Fruit fly (Drosophila melanogaster) whole organism, embryonic: ENCODE results near the gene D1.

ENCODE experiments used
- CG10321 ChIP-seq: fragments of 200-800 bp; sonication (Bioruptor generic); IDR thresholded peaks from 2 replicates; pipeline ENCODE4 v1.3.6; 2022; ENCODE audit warnings: missing biosample characterization, missing genetic modification characterization
- CG10431 ChIP-seq: fragments of 200-800 bp; sonication (Bioruptor generic); optimal IDR thresholded peaks from 3 replicates; lab custom pipeline; 2018; ENCODE audit warnings: missing biosample characterization, mild to moderate bottlenecking, missing genetic modification characterization
- CG10654 ChIP-seq: fragments of 200-800 bp; sonication (Bioruptor generic); optimal IDR thresholded peaks from 2 replicates; lab custom pipeline; 2016; ENCODE audit warnings: missing biosample characterization, missing genetic modification characterization
- CG11560 ChIP-seq: fragments of 200-800 bp; sonication (Bioruptor generic); IDR thresholded peaks from 3 replicates; pipeline ENCODE4 v1.3.6; 2022; ENCODE audit warnings: missing biosample characterization, missing genetic modification characterization
- CG11695 ChIP-seq: fragments of 200-800 bp; sonication (Bioruptor generic); IDR thresholded peaks from 3 replicates; pipeline ENCODE4 v1.3.6; 2022; ENCODE audit warnings: missing biosample characterization, missing genetic modification characterization
- CG12391 ChIP-seq: fragments of 200-800 bp; sonication (Bioruptor generic); optimal IDR thresholded peaks from 3 replicates; lab custom pipeline; 2018; ENCODE audit warnings: missing biosample characterization, mild to moderate bottlenecking, missing genetic modification characterization, moderate library complexity
- CG12659 ChIP-seq: fragments of 200-800 bp; sonication (Bioruptor generic); optimal IDR thresholded peaks from 3 replicates; lab custom pipeline; 2017; ENCODE audit warnings: mild to moderate bottlenecking, missing biosample characterization, missing genetic modification reagents, missing genetic modification characterization
- CG14860 ChIP-seq: fragments of 200-800 bp; sonication (Bioruptor generic); IDR thresholded peaks from 3 replicates; pipeline ENCODE4 v1.3.6; 2022; ENCODE audit warnings: missing biosample characterization, missing genetic modification characterization; ENCODE audit not compliant: partially characterized antibody
- CG15011 ChIP-seq: fragments of 200-800 bp; sonication (Bioruptor generic); optimal IDR thresholded peaks from 3 replicates; lab custom pipeline; 2018; ENCODE audit warnings: missing biosample characterization, mild to moderate bottlenecking, missing genetic modification characterization
- CG16779 ChIP-seq: fragments of 200-800 bp; sonication (Bioruptor generic); IDR thresholded peaks from 2 replicates; pipeline ENCODE4 v1.3.6; 2022; ENCODE audit warnings: missing biosample characterization, missing genetic modification characterization
- CG17186 ChIP-seq: fragments of 200-800 bp; sonication (Bioruptor generic); optimal IDR thresholded peaks from 3 replicates; lab custom pipeline; 2017; ENCODE audit warnings: missing biosample characterization, missing genetic modification reagents, missing genetic modification characterization
- CG17912 ChIP-seq: fragments of 200-800 bp; sonication (Bioruptor generic); optimal IDR thresholded peaks from 2 replicates; lab custom pipeline; 2018; ENCODE audit warnings: missing biosample characterization, mild to moderate bottlenecking, missing genetic modification characterization
- CG2712 ChIP-seq: fragments of 200-800 bp; optimal IDR thresholded peaks from 3 replicates; lab custom pipeline; 2019; ENCODE audit warnings: missing biosample characterization, mild to moderate bottlenecking, missing genetic modification characterization, moderate library complexity
- CG2875 ChIP-seq: fragments of 200-800 bp; sonication (Bioruptor generic); optimal IDR thresholded peaks from 2 replicates; lab custom pipeline; 2017; ENCODE audit warnings: missing biosample characterization, mild to moderate bottlenecking, missing genetic modification characterization, missing genetic modification reagents
- CG31365 ChIP-seq: fragments of 200-800 bp; sonication (Bioruptor generic); optimal IDR thresholded peaks from 2 replicates; lab custom pipeline; 2018; ENCODE audit warnings: missing biosample characterization, mild to moderate bottlenecking, missing genetic modification characterization
- CG3163 ChIP-seq: fragments of 200-800 bp; sonication (Bioruptor generic); optimal IDR thresholded peaks from 3 replicates; lab custom pipeline; 2016; ENCODE audit warnings: missing biosample characterization, missing genetic modification characterization
- CG34376 ChIP-seq: fragments of 200-800 bp; sonication (Bioruptor generic); optimal IDR thresholded peaks from 2 replicates; lab custom pipeline; 2018; ENCODE audit warnings: missing biosample characterization, mild to moderate bottlenecking, missing genetic modification characterization
- CG3995 ChIP-seq: fragments of 200-800 bp; sonication (Bioruptor generic); optimal IDR thresholded peaks from 3 replicates; lab custom pipeline; 2016; ENCODE audit warnings: missing biosample characterization, missing genetic modification characterization
- CG4282 ChIP-seq: fragments of 200-800 bp; sonication (Bioruptor generic); optimal IDR thresholded peaks from 2 replicates; lab custom pipeline; 2016; ENCODE audit warnings: missing biosample characterization, missing genetic modification characterization
- CG7271 ChIP-seq: fragments of 200-800 bp; sonication (Bioruptor generic); optimal IDR thresholded peaks from 2 replicates; lab custom pipeline; 2018; ENCODE audit warnings: missing biosample characterization, mild to moderate bottlenecking, missing genetic modification characterization, moderate library complexity
- CG7786 ChIP-seq: fragments of 200-800 bp; sonication (Bioruptor generic); optimal IDR thresholded peaks from 2 replicates; lab custom pipeline; 2016; ENCODE audit warnings: missing biosample characterization, missing genetic modification characterization
- CG7928 ChIP-seq: fragments of 200-800 bp; sonication (Bioruptor generic); optimal IDR thresholded peaks from 2 replicates; lab custom pipeline; 2017; ENCODE audit warnings: missing biosample characterization, mild to moderate bottlenecking, missing genetic modification characterization
- Dref ChIP-seq: fragments of 200-800 bp; sonication (Bioruptor generic); IDR thresholded peaks from 2 replicates; pipeline ENCODE4 v1.3.6; 2022; ENCODE audit warnings: missing biosample characterization, missing genetic modification characterization
- Hr39 ChIP-seq: fragments of >200 bp; optimal IDR thresholded peaks from 2 replicates; lab custom pipeline; 2017
- Mes4 ChIP-seq: fragments of 200-800 bp; sonication (Bioruptor generic); optimal IDR thresholded peaks from 2 replicates; lab custom pipeline; 2016; ENCODE audit warnings: missing biosample characterization, missing genetic modification characterization
- NC2β ChIP-seq: fragments of 200-800 bp; sonication (Bioruptor generic); optimal IDR thresholded peaks from 2 replicates; lab custom pipeline; 2016; ENCODE audit warnings: missing biosample characterization, missing genetic modification characterization
- Neu2 ChIP-seq: fragments of 200-800 bp; sonication (Bioruptor generic); optimal IDR thresholded peaks from 3 replicates; lab custom pipeline; 2016; ENCODE audit warnings: missing biosample characterization, missing genetic modification characterization, borderline replicate concordance
- Nf-YA ChIP-seq: fragments of 200-800 bp; sonication (Bioruptor generic); IDR thresholded peaks from 2 replicates; pipeline ENCODE4 v1.3.6; 2022; ENCODE audit warnings: missing biosample characterization, missing genetic modification characterization
- Nf-YC ChIP-seq: fragments of 200-800 bp; optimal IDR thresholded peaks from 3 replicates; lab custom pipeline; 2019; ENCODE audit warnings: missing biosample characterization, mild to moderate bottlenecking, missing genetic modification characterization, moderate library complexity
- Oaz ChIP-seq: fragments of 200-800 bp; sonication (Bioruptor generic); IDR thresholded peaks from 2 replicates; pipeline ENCODE4 v1.3.6; 2022; ENCODE audit warnings: missing biosample characterization, missing genetic modification characterization
- Optix ChIP-seq: fragments of 200-800 bp; sonication (Bioruptor generic); IDR thresholded peaks from 3 replicates; pipeline ENCODE4 v1.3.6; 2022; ENCODE audit warnings: missing biosample characterization, missing genetic modification characterization
- Sox100B ChIP-seq: fragments of 200-800 bp; sonication (Bioruptor generic); optimal IDR thresholded peaks from 3 replicates; lab custom pipeline; 2018; ENCODE audit warnings: missing biosample characterization, mild to moderate bottlenecking, missing genetic modification characterization
- bsh ChIP-seq, 2 experiments: fragments of 200-800 bp; sonication (Bioruptor generic); optimal IDR thresholded peaks; 2 replicates each; lab custom pipeline; 2017 to 2018; ENCODE audit warnings: mild to moderate bottlenecking in 2 of 2, missing biosample characterization in 2 of 2, missing genetic modification characterization in 2 of 2, moderate library complexity in 1 of 2
- cato ChIP-seq: fragments of 200-800 bp; sonication (Bioruptor generic); optimal IDR thresholded peaks from 2 replicates; lab custom pipeline; 2016; ENCODE audit warnings: missing biosample characterization, missing genetic modification characterization, borderline replicate concordance
- chinmo ChIP-seq: fragments of 200-800 bp; sonication (Bioruptor generic); IDR thresholded peaks from 4 replicates; pipeline ENCODE4 v1.3.6; 2022; ENCODE audit warnings: missing biosample characterization, missing genetic modification characterization; ENCODE audit not compliant: partially characterized antibody
- corto ChIP-seq: fragments of 200-800 bp; sonication (Bioruptor generic); optimal IDR thresholded peaks from 2 replicates; lab custom pipeline; 2016; ENCODE audit warnings: missing biosample characterization, mild to moderate bottlenecking, missing genetic modification characterization, moderate library complexity
- ewg ChIP-seq: fragments of 200-800 bp; sonication (Bioruptor generic); optimal IDR thresholded peaks from 3 replicates; lab custom pipeline; 2017; ENCODE audit warnings: mild to moderate bottlenecking, missing biosample characterization, missing genetic modification reagents, missing genetic modification characterization
- fd96Cb ChIP-seq: fragments of 200-800 bp; sonication (Bioruptor generic); optimal IDR thresholded peaks from 2 replicates; lab custom pipeline; 2018; ENCODE audit warnings: missing biosample characterization, mild to moderate bottlenecking, missing genetic modification characterization, moderate library complexity
- fru ChIP-seq: fragments of >200 bp; optimal IDR thresholded peaks from 2 replicates; lab custom pipeline; 2017
- jumu ChIP-seq: fragments of 200-800 bp; sonication (Bioruptor generic); optimal IDR thresholded peaks from 3 replicates; lab custom pipeline; 2016; ENCODE audit warnings: missing biosample characterization, missing genetic modification characterization
- lbe ChIP-seq: fragments of 200-800 bp; sonication (Bioruptor generic); optimal IDR thresholded peaks from 2 replicates; lab custom pipeline; 2016; ENCODE audit warnings: missing biosample characterization, mild to moderate bottlenecking, missing genetic modification characterization
- phol ChIP-seq: fragments of 200-800 bp; sonication (Bioruptor generic); optimal IDR thresholded peaks from 3 replicates; lab custom pipeline; 2018; ENCODE audit warnings: missing biosample characterization, mild to moderate bottlenecking, missing genetic modification characterization, moderate library complexity
- scrt ChIP-seq: fragments of 200-800 bp; sonication (Bioruptor generic); optimal IDR thresholded peaks from 2 replicates; lab custom pipeline; 2018; ENCODE audit warnings: missing biosample characterization, mild to moderate bottlenecking, missing genetic modification characterization, moderate library complexity
- so ChIP-seq: fragments of 200-800 bp; sonication (Bioruptor generic); IDR thresholded peaks from 3 replicates; pipeline ENCODE4 v1.3.6; 2022; ENCODE audit warnings: missing biosample characterization, missing genetic modification characterization
- stc ChIP-seq: fragments of 200-800 bp; sonication (Bioruptor generic); IDR thresholded peaks from 2 replicates; pipeline ENCODE4 v1.3.6; 2022; ENCODE audit warnings: missing biosample characterization, missing genetic modification characterization
- toy ChIP-seq: fragments of 200-800 bp; sonication (Bioruptor generic); IDR thresholded peaks from 2 replicates; pipeline ENCODE4 v1.3.6; 2022; ENCODE audit warnings: missing biosample characterization, missing genetic modification characterization
- trh ChIP-seq: fragments of 200-800 bp; sonication (Bioruptor generic); optimal IDR thresholded peaks from 2 replicates; lab custom pipeline; 2016; ENCODE audit warnings: missing biosample characterization, missing genetic modification characterization
- unpg ChIP-seq: fragments of 200-800 bp; sonication (Bioruptor generic); optimal IDR thresholded peaks from 3 replicates; lab custom pipeline; 2018; ENCODE audit warnings: missing biosample characterization, mild to moderate bottlenecking, missing genetic modification characterization, moderate library complexity
- vvl ChIP-seq: fragments of 200-800 bp; sonication (Bioruptor generic); IDR thresholded peaks from 2 replicates; pipeline ENCODE4 v1.3.6; 2022; ENCODE audit warnings: missing biosample characterization, missing genetic modification characterization
- zfh1 ChIP-seq: fragments of 200-800 bp; sonication (Bioruptor generic); IDR thresholded peaks from 3 replicates; pipeline ENCODE4 v1.3.6; 2022; ENCODE audit warnings: missing biosample characterization, missing genetic modification characterization

D1 gene

DNA sequence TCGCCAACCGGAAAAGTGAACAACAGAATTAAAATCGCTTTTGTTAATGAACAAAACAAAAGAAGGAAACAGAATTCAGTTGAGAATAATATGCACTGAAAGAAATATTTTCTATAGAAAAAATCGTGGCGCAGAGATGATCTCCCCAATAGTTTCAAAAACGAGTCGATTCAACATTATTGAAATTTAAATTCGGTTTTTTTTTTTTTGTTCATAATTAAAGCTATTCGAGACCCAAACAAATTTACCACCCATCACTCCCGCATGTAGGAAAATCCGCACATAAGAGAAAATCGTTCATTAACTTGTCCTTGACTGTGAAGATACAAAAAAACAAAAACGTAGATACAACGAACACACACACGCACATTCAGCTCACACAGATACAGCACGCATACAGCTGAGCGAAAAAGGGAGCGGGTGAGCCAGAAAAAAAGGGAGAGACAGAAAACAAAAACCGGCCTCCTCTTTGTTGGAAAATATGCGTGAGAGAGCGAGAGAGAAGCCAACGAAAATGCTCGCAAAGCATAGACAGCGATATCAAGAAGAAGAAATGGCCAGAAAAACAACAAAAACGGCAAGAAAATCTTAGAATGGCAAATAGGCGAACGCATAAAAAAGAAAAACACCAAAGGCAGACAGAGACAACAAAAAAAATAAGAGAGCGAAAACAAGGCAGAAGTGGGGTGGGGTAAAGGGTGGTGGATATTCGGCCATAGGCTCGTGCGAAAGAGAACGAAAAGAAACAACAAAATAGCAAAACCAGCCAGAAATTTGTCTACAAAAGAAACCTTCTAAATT, 20.2 kb downstream of the D1 start (continued):
- TF ChIP-seq CG17186 (GFP tag; lab: Kevin White, UChicago) (no peak), CG10431 (GFP tag; lab: Kevin White, UChicago) (no peak), CG12659 (peak; percentile 25), CG12391 (tag; lab: Kevin White, UChicago) (peak; percentile 14), Oaz (GFP tag; lab: Robert Waterston, UW) (no peak), CG3995 (GFP tag; lab: Kevin White, UChicago) (no peak), zfh1 (GFP tag; lab: Robert Waterston, UW) (no peak), CG17912 (no peak), CG2712 (tag; lab: Kevin White, UChicago) (no peak), CG7271 (no peak), CG7786 (peak; percentile 61), CG7928 (GFP tag; lab: Kevin White, UChicago) (no peak), unpg (GFP tag; lab: Kevin White, UChicago) (peak; percentile 36), CG3163 (GFP tag; lab: Kevin White, UChicago) (peak; percentile 87), fru (no peak), cato (GFP tag; lab: Kevin White, UChicago) (no peak), CG34376 (GFP tag; lab: Kevin White, UChicago) (peak; percentile 4), Nf-YA (GFP tag; lab: Robert Waterston, UW) (no peak), CG10321 (no peak), CG11560 (tag; lab: Robert Waterston, UW) (no peak), Nf-YC (tag; lab: Kevin White, UChicago) (peak; percentile 34), Hr39 (lab: Kevin White, UChicago) (no peak), scrt (GFP tag; lab: Kevin White, UChicago) (peak; percentile 36), phol (tag; lab: Kevin White, UChicago) (no peak), CG31365 (tag; lab: Kevin White, UChicago) (no peak), fd96Cb (tag; lab: Kevin White, UChicago) (no peak), vvl (peak; percentile 59), ewg (GFP tag; lab: Kevin White, UChicago) (no peak), CG4282 (GFP tag; lab: Kevin White, UChicago) (no peak), trh (GFP tag; lab: Kevin White, UChicago) (no peak), lbe (GFP tag; lab: Kevin White, UChicago) (no peak), chinmo (0 out of 4 replicates have a peak, but pooled peaks have one; percentile 66), stc (GFP tag; lab: Robert Waterston, UW) (peak; percentile 36; the same call in 1 of the 2 replicates), Dref (no peak), NC2β (GFP tag; lab: Kevin White, UChicago) (no peak), so (GFP tag; lab: Robert Waterston, UW) (0 out of 3 replicates have a peak, but pooled peaks have one; percentile 36), Optix (no peak), Sox100B (GFP tag; lab: Kevin White, UChicago) (peak; percentile 4), CG15011 (GFP tag; lab: Kevin White, UChicago) (no peak), CG2875 (GFP tag; lab: Kevin White, UChicago) (no peak), Mes4 (no peak), bsh (GFP tag; optimal IDR thresholded peaks at IDR 0.05; lab: Kevin White, UChicago) (peak; percentile 30 to 96), Neu2 (GFP tag; lab: Kevin White, UChicago) (no peak), jumu (GFP tag; lab: Kevin White, UChicago) (no peak), corto (GFP tag; lab: Kevin White, UChicago) (no peak), CG14860 (no peak), CG11695 (GFP tag; lab: Robert Waterston, UW) (peak; percentile 58; the same call in 2 of the 3 replicates), CG10654 (GFP tag; lab: Kevin White, UChicago) (no peak), toy (GFP tag; lab: Robert Waterston, UW) (no peak), CG16779 (GFP tag; lab: Robert Waterston, UW) (no peak)
